Fruit fly (Drosophila melanogaster) whole organism, prepupa: ENCODE results near the gene CG14778.

Source experiments
- Blimp-1 ChIP-seq: fragments of 200-800 bp; sonication (Bioruptor generic); optimal IDR thresholded peaks from 3 replicates; lab custom pipeline; 2017; ENCODE audit warnings: missing biosample characterization, missing genetic modification characterization, mild to moderate bottlenecking, moderate library complexity, missing genetic modification reagents
- CG10631 ChIP-seq: fragments of 200-800 bp; sonication (Bioruptor generic); optimal IDR thresholded peaks from 2 replicates; lab custom pipeline; 2016; ENCODE audit warnings: missing biosample characterization, missing genetic modification characterization
- CG10669 ChIP-seq: fragments of 200-800 bp; sonication (Bioruptor generic); optimal IDR thresholded peaks from 3 replicates; lab custom pipeline; 2018; ENCODE audit warnings: missing biosample characterization, mild to moderate bottlenecking, missing genetic modification characterization, moderate library complexity
- CG11294 ChIP-seq: fragments of 200-800 bp; sonication (Bioruptor generic); IDR thresholded peaks from 2 replicates; pipeline ENCODE4 v1.3.6; 2022; ENCODE audit warnings: missing biosample characterization, missing genetic modification characterization
- CG11902 ChIP-seq: fragments of 200-800 bp; sonication (Bioruptor generic); optimal IDR thresholded peaks from 3 replicates; lab custom pipeline; 2016; ENCODE audit warnings: missing biosample characterization, missing genetic modification characterization
- CG15336 ChIP-seq: fragments of 200-800 bp; sonication (Bioruptor generic); IDR thresholded peaks from 2 replicates; pipeline ENCODE4 v1.3.6; 2022; ENCODE audit warnings: missing biosample characterization, missing genetic modification characterization
- CG3032 ChIP-seq: fragments of 200-800 bp; optimal IDR thresholded peaks from 2 replicates; lab custom pipeline; 2019; ENCODE audit warnings: missing biosample characterization, mild to moderate bottlenecking, missing genetic modification characterization, moderate library complexity
- CG32006 ChIP-seq: fragments of 200-800 bp; sonication (Bioruptor generic); optimal IDR thresholded peaks from 3 replicates; lab custom pipeline; 2017; ENCODE audit warnings: missing biosample characterization, mild to moderate bottlenecking, missing genetic modification characterization
- CG34406 ChIP-seq: fragments of 200-800 bp; sonication (Bioruptor generic); optimal IDR thresholded peaks from 3 replicates; lab custom pipeline; 2016; ENCODE audit warnings: missing biosample characterization, missing genetic modification characterization
- CG6163 ChIP-seq: fragments of 200-800 bp; sonication (Bioruptor generic); IDR thresholded peaks from 3 replicates; pipeline ENCODE4 v1.3.6; 2022; ENCODE audit warnings: missing biosample characterization, missing genetic modification characterization
- CG6792 ChIP-seq: fragments of 200-800 bp; sonication (Bioruptor generic); optimal IDR thresholded peaks from 3 replicates; lab custom pipeline; 2016; ENCODE audit warnings: missing biosample characterization, missing genetic modification characterization
- CG7368 ChIP-seq: fragments of 200-800 bp; sonication (Bioruptor generic); optimal IDR thresholded peaks from 3 replicates; lab custom pipeline; 2016; ENCODE audit warnings: missing biosample characterization, missing genetic modification characterization
- CG8119 ChIP-seq: fragments of 200-800 bp; sonication (Bioruptor generic); IDR thresholded peaks from 3 replicates; pipeline ENCODE4 v1.3.6; 2022; ENCODE audit warnings: missing biosample characterization, missing genetic modification characterization
- CG8319 ChIP-seq: fragments of 200-800 bp; sonication (Bioruptor generic); optimal IDR thresholded peaks from 3 replicates; lab custom pipeline; 2016; ENCODE audit warnings: missing biosample characterization, missing genetic modification characterization
- Eip78C ChIP-seq: fragments of 200-800 bp; sonication (Bioruptor generic); peaks from one replicate; lab custom pipeline; 2016; ENCODE audit warnings: missing biosample characterization, missing genetic modification characterization
- Ets21C ChIP-seq: fragments of 200-800 bp; sonication (Bioruptor generic); optimal IDR thresholded peaks from 3 replicates; lab custom pipeline; 2016; ENCODE audit warnings: missing biosample characterization, missing genetic modification characterization
- Gug ChIP-seq: fragments of 200-800 bp; sonication (Bioruptor generic); IDR thresholded peaks from 2 replicates; pipeline ENCODE4 v1.3.6; 2022; ENCODE audit warnings: missing biosample characterization, missing genetic modification characterization
- Hr4 ChIP-seq: fragments of 200-800 bp; sonication (Bioruptor generic); optimal IDR thresholded peaks from 3 replicates; lab custom pipeline; 2016; ENCODE audit warnings: missing biosample characterization, missing genetic modification characterization
- dac ChIP-seq: fragments of 200-800 bp; sonication (Bioruptor generic); optimal IDR thresholded peaks from 2 replicates; lab custom pipeline; 2017; ENCODE audit warnings: missing biosample characterization, mild to moderate bottlenecking, missing genetic modification characterization
- dsx ChIP-seq: fragments of 200-800 bp; optimal IDR thresholded peaks from 3 replicates; lab custom pipeline; 2019; ENCODE audit warnings: missing biosample characterization, mild to moderate bottlenecking, missing genetic modification characterization, moderate library complexity; ENCODE audit not compliant: poor library complexity, severe bottlenecking
- eg ChIP-seq: fragments of 200-800 bp; sonication (Bioruptor generic); IDR thresholded peaks from 3 replicates; pipeline ENCODE4 v1.3.6; 2022; ENCODE audit warnings: missing biosample characterization, missing genetic modification characterization
- esn ChIP-seq: fragments of 200-800 bp; sonication (Bioruptor generic); optimal IDR thresholded peaks from 2 replicates; lab custom pipeline; 2016; ENCODE audit warnings: missing biosample characterization, mild to moderate bottlenecking, missing genetic modification characterization, moderate library complexity
- fd59A ChIP-seq: fragments of 200-800 bp; sonication (Bioruptor generic); optimal IDR thresholded peaks from 2 replicates; lab custom pipeline; 2017; ENCODE audit warnings: missing biosample characterization, mild to moderate bottlenecking, missing genetic modification characterization, missing genetic modification reagents
- fkh ChIP-seq: fragments of 200-800 bp; sonication (Bioruptor generic); optimal IDR thresholded peaks from 3 replicates; lab custom pipeline; 2017; ENCODE audit warnings: missing biosample characterization, mild to moderate bottlenecking, missing genetic modification characterization, moderate library complexity
- spab ChIP-seq: fragments of 200-800 bp; sonication (Bioruptor generic); optimal IDR thresholded peaks from 2 replicates; lab custom pipeline; 2017; ENCODE audit warnings: missing biosample characterization, mild to moderate bottlenecking, missing genetic modification characterization, missing genetic modification reagents
- svp ChIP-seq: fragments of 200-800 bp; sonication (Bioruptor generic); peaks from one replicate; lab custom pipeline; 2016; ENCODE audit warnings: missing biosample characterization, missing genetic modification characterization
- vri ChIP-seq: fragments of 200-800 bp; sonication (Bioruptor generic); optimal IDR thresholded peaks from 3 replicates; lab custom pipeline; 2016; ENCODE audit warnings: missing biosample characterization, mild to moderate bottlenecking, missing genetic modification characterization

The CG14778 gene

dm6 chrX:1513865-1514264 is 46.6 kb downstream of the CG14778 start:
- TF ChIP-seq CG34406 (GFP tag; lab: Kevin White, UChicago) (no peak), CG11902 (GFP tag; lab: Kevin White, UChicago) (no peak), Blimp-1 (GFP tag; lab: Kevin White, UChicago) (no peak), CG10631 (GFP tag; lab: Kevin White, UChicago) (no peak), CG3032 (tag; lab: Kevin White, UChicago) (no peak), CG6163 (GFP tag; lab: Robert Waterston, UW) (no peak), CG7368 (GFP tag; lab: Kevin White, UChicago) (no peak), dac (no peak), spab (GFP tag; lab: Kevin White, UChicago) (no peak), fd59A (GFP tag; lab: Kevin White, UChicago) (no peak), CG8319 (GFP tag; lab: Kevin White, UChicago) (no peak), Hr4 (GFP tag; lab: Kevin White, UChicago) (no peak), CG6792 (GFP tag; lab: Kevin White, UChicago) (no peak), dsx (GFP tag; lab: Kevin White, UChicago) (no peak), eg (GFP tag; lab: Robert Waterston, UW) (no peak), Ets21C (no peak), CG11294 (no peak)

- TF ChIP-seq CG15336 (GFP tag; lab: Robert Waterston, UW) (peak; percentile 44; the same call in 1 of the 2 replicates), eg (GFP tag; lab: Robert Waterston, UW) (peak; percentile 26; the same call in 1 of the 3 replicates), CG10631 (GFP tag; lab: Kevin White, UChicago) (peak; percentile 10), svp (GFP tag; lab: Kevin White, UChicago) (peak; percentile 51), CG8119 (GFP tag; lab: Robert Waterston, UW) (peak; percentile 23; the same call in 1 of the 3 replicates), Gug (GFP tag; lab: Robert Waterston, UW) (0 out of 2 replicates have a peak, but pooled peaks have one; percentile 15), esn (GFP tag; lab: Kevin White, UChicago) (peak; percentile 21), CG11902 (GFP tag; lab: Kevin White, UChicago) (no peak), CG10669 (GFP tag; lab: Kevin White, UChicago) (no peak), Eip78C (GFP tag; lab: Kevin White, UChicago) (peak; percentile 51), vri (GFP tag; lab: Kevin White, UChicago) (no peak), CG32006 (GFP tag; lab: Kevin White, UChicago) (peak; percentile 23), fkh (GFP tag; lab: Kevin White, UChicago) (peak; percentile 24)
- TF ChIP-seq, all 60 proteins: peak for 10
Observed at dm6 chrX:1517618-1518017, 50.3 kb downstream of the CG14778 start.
